Worm (Caenorhabditis elegans): ENCODE measurements around the gene lir-3.

lir-3 gene

DNA sequence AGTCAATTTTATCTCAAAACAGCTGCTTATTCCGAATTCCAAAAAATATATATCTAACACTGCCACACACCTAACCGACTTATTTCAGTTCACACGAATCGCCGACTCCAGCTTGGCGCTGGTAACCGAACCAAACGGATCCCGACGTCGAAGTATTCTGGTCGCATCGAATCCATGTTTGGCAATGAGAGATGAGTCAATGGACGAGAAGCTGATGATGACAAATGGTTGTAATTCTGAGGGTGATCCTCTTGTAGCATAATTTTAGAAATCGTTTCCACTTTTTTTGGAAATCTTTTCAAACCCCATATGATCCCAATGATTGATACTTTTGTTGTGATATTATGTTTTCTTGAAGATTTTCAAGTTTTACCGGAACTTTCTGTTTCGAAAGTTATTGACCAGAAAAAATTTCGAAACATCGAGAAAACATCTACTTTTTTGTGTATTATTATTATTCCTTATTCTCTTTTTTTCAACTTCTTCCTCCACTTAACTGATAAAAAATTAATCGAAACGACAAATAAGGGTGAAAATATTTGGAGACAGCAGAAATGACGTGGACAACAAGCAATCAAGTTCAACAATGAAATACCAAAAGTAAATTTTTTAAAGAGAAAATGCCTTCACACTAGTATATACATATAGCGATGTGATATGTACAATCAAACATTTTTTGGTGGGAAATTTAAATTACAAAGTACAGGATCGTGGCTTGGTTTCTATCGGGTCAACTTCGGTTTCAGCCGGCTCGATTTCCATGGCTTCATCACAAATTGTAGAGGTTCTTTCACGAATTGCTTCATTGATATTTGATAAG, 34.5 kb downstream of the lir-3 start:
- no peak for TF ChIP-seq snpc-4 (tag; optimal IDR thresholded peaks at IDR 0.05)
- TF ChIP-seq flh-1 (GFP tag; optimal IDR thresholded peaks at IDR 0.05), result no peak
- no peak for TF ChIP-seq elt-1 (tag; optimal IDR thresholded peaks at IDR 0.05; ENCODE audit: borderline replicate concordance, insufficient read depth)
- no peak for TF ChIP-seq ceh-43 (GFP tag; optimal IDR thresholded peaks at IDR 0.05)
- TF ChIP-seq unc-39 (tag; optimal IDR thresholded peaks at IDR 0.05), result no peak
- TF ChIP-seq elt-3 (tag; optimal IDR thresholded peaks at IDR 0.05), result no peak
- no peak for TF ChIP-seq pha-4 (tag; optimal IDR thresholded peaks at IDR 0.05)
- TF ChIP-seq sptf-1 (tag; optimal IDR thresholded peaks at IDR 0.05), result no peak
- no peak for TF ChIP-seq bed-3 (GFP tag; optimal IDR thresholded peaks at IDR 0.05)
- TF ChIP-seq M03D4.4 (tag; optimal IDR thresholded peaks at IDR 0.05), result no peak
- no peak for TF ChIP-seq hlh-1 (tag; optimal IDR thresholded peaks at IDR 0.05)
- no peak for TF ChIP-seq lin-32 (GFP tag; optimal IDR thresholded peaks at IDR 0.05)
- no peak for TF ChIP-seq ces-1 (GFP tag; optimal IDR thresholded peaks at IDR 0.05)
- no peak for TF ChIP-seq nhr-28 (tag; optimal IDR thresholded peaks at IDR 0.05)
- TF ChIP-seq cnd-1 (tag; optimal IDR thresholded peaks at IDR 0.05), result no peak
- TF ChIP-seq ceh-39 (tag; optimal IDR thresholded peaks at IDR 0.05), result no peak
- TF ChIP-seq nhr-12 (tag; optimal IDR thresholded peaks at IDR 0.05), result no peak
- TF ChIP-seq mep-1 (tag; optimal IDR thresholded peaks at IDR 0.05), result no peak
- no peak for TF ChIP-seq unc-120 (tag; optimal IDR thresholded peaks at IDR 0.05; ENCODE audit: poor library complexity, severe bottlenecking)

DNA sequence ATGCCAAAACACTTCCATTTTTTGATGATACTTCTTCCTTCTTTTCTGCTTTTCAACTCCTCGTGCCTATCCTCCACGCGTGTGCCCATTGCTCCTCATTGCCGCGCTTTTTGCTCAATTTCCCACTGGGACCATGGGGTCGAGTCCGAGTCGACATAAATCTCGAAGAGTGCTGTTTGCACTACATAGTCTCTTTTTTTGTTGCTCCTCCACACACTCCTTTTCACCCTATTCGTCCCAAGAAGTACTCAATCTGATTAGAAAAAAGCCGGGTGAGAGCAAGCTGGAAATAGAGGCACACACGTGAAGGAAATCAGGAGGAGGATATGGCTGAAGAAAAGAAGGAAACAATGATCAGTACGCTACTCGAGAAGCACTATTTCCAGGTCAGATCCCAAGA, 42.0 kb downstream of the lir-3 start, which contains the start of gene arrd-6:
TSS of gene arrd-6 (plus strand) at position 169 of the 400 bp plus-strand sequence.
- TF ChIP-seq tbx-8 (GFP tag; optimal IDR thresholded peaks at IDR 0.05) (no peak), ham-2 (GFP tag; optimal IDR thresholded peaks at IDR 0.05) (no peak), drap-1 (GFP tag; optimal IDR thresholded peaks at IDR 0.05) (no peak), ceh-39 (tag; optimal IDR thresholded peaks at IDR 0.05) (no peak), ztf-11 (tag; optimal IDR thresholded peaks at IDR 0.05) (no peak), cnd-1 (tag; optimal IDR thresholded peaks at IDR 0.05) (no peak), ces-1 (GFP tag; optimal IDR thresholded peaks at IDR 0.05) (no peak), nhr-237 (tag; optimal IDR thresholded peaks at IDR 0.05) (no peak), nhr-76 (tag; optimal IDR thresholded peaks at IDR 0.05) (no peak), sptf-1 (tag; optimal IDR thresholded peaks at IDR 0.05) (no peak)

DNA sequence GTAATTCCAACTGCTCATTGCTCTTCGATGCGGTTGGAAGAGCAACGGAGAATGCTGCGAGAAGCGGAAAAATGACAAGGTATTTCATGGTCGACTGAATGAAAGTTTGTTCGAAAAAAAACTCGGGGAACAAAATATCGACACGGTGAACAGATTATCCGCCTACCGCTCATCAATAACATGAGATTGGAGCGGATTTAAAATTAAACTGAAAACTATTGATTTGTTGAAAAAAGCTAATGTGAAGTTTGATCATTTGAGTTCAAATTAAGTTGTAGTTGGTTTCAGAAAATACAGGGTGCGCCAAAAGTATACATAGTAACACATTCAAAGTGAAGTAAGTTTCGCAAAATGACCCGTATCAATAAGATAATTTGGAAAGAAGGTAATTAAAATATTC, 44.5 kb downstream of the lir-3 start, which contains the start of gene F40F8.4:
TSS of gene F40F8.4 (minus strand) at position 101 of the 400 bp plus-strand sequence.
- TF ChIP-seq sptf-1 (tag; optimal IDR thresholded peaks at IDR 0.05) (no peak), nhr-237 (tag; optimal IDR thresholded peaks at IDR 0.05) (no peak), nhr-28 (tag; optimal IDR thresholded peaks at IDR 0.05) (no peak), ceh-39 (tag; optimal IDR thresholded peaks at IDR 0.05) (no peak), drap-1 (GFP tag; optimal IDR thresholded peaks at IDR 0.05) (no peak), snpc-4 (tag; optimal IDR thresholded peaks at IDR 0.05) (no peak), pha-4 (tag; optimal IDR thresholded peaks at IDR 0.05) (no peak), tbx-8 (GFP tag; optimal IDR thresholded peaks at IDR 0.05) (no peak), ces-1 (GFP tag; optimal IDR thresholded peaks at IDR 0.05) (no peak), bed-3 (GFP tag; optimal IDR thresholded peaks at IDR 0.05) (no peak), mep-1 (tag; optimal IDR thresholded peaks at IDR 0.05) (no peak), unc-39 (tag; optimal IDR thresholded peaks at IDR 0.05) (no peak), ztf-11 (tag; optimal IDR thresholded peaks at IDR 0.05) (no peak), cnd-1 (tag; optimal IDR thresholded peaks at IDR 0.05) (no peak), mab-5 (tag; optimal IDR thresholded peaks at IDR 0.05) (no peak), lsy-2 (tag; optimal IDR thresholded peaks at IDR 0.05) (no peak), hlh-1 (tag; optimal IDR thresholded peaks at IDR 0.05) (no peak)

DNA sequence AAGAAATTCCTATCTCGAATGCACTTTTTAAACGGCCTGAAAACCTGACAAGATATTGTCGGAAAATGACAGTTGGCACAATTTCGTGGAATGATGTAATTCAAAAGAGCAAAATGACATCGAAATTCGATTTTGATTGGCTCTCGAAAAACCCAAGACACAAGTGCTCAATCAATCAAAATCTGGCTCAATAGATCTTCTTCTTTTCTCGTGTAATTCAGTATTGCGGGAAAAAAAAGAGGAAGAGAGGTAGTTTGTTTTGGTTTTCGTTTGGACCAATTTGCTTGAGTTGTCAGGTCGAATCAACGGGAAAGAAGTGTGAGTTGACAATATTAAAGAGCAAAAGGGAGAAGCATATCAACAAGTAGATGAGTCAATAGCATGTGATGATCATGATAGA, 48.8 kb downstream of the lir-3 start:
- TF ChIP-seq unc-39 (tag; optimal IDR thresholded peaks at IDR 0.05) (no peak), unc-62 (GFP tag; optimal IDR thresholded peaks at IDR 0.05) (peak; percentile 78), mls-2 (tag; optimal IDR thresholded peaks at IDR 0.05) (no peak), mep-1 (tag; optimal IDR thresholded peaks at IDR 0.05) (no peak), nhr-12 (tag; optimal IDR thresholded peaks at IDR 0.05) (no peak)

DNA sequence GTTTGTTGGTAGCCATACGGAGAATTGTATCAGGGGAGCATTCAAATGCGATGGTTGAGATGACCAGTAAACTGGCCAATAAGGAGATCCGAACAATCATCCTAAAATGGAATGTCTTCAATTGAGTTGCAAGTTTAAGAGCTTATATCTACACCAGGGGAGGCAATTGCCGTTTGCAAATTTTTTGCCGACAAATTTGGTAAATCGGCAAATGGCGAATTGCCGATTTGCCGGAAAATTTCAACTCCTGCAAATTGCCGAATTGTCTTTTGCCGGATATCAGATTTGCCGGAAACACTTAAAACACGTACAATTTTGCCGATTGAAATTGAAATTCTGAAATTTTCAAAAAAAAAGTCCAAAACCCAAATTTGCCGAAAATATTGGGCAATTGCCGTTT, 49.8 kb downstream of the lir-3 start, which contains the start of gene F40F8.5:
TSS of gene F40F8.5 (minus strand) at position 101 of the 400 bp plus-strand sequence.
- TF ChIP-seq sptf-1 (tag; optimal IDR thresholded peaks at IDR 0.05) (no peak), blmp-1 (tag; optimal IDR thresholded peaks at IDR 0.05) (no peak), lsy-2 (tag; optimal IDR thresholded peaks at IDR 0.05) (no peak), hlh-1 (tag; optimal IDR thresholded peaks at IDR 0.05) (no peak), mep-1 (tag; optimal IDR thresholded peaks at IDR 0.05) (no peak), unc-62 (GFP tag; optimal IDR thresholded peaks at IDR 0.05) (no peak), unc-39 (tag; optimal IDR thresholded peaks at IDR 0.05) (no peak)
